Worm (Caenorhabditis elegans) whole organism, midembryonic: ENCODE measurements around the gene F49E8.7.

Experiments
- T22C8.4 ChIP-seq: fragments of 200-800 bp; sonication (Bioruptor generic); IDR thresholded peaks from 2 replicates; pipeline ENCODE4 v1.3.6; 2022; ENCODE audit warnings: missing genetic modification characterization, missing compliant biosample characterization
- med-1 ChIP-seq: sonication (generic microtip); optimal IDR thresholded peaks from 2 replicates; lab custom pipeline; 2017; ENCODE audit warnings: missing genetic modification characterization, mild to moderate bottlenecking, missing compliant biosample characterization, antibody characterized with exemption, missing genetic modification reagents; ENCODE audit not compliant: insufficient read depth
- ztf-29 ChIP-seq: fragments of 200-800 bp; sonication (Bioruptor generic); IDR thresholded peaks from 2 replicates; pipeline ENCODE4 v1.3.6; 2022; ENCODE audit warnings: missing genetic modification reagents, missing genetic modification characterization, missing compliant biosample characterization

- TF ChIP-seq med-1 (GFP tag; lab: Kevin White, UChicago) = no peak
- no peak for TF ChIP-seq ztf-29 (GFP tag; lab: Robert Waterston, UW)
- no peak for TF ChIP-seq T22C8.4 (GFP tag; lab: Robert Waterston, UW)
These were observed 5.7 kb downstream of the F49E8.7 start, which contains the start of gene pam-1 for ce11 chrIV:7550445-7550844.
